Fruit fly (Drosophila melanogaster) whole organism, larva: ENCODE results near the gene IRSp53.

Experiments
- noc ChIP-seq: fragments of 200-800 bp; sonication (Bioruptor generic); optimal IDR thresholded peaks from 3 replicates; lab custom pipeline; 2019; ENCODE audit warnings: missing biosample characterization, mild to moderate bottlenecking, missing genetic modification characterization, moderate library complexity

Gene IRSp53

DNA sequence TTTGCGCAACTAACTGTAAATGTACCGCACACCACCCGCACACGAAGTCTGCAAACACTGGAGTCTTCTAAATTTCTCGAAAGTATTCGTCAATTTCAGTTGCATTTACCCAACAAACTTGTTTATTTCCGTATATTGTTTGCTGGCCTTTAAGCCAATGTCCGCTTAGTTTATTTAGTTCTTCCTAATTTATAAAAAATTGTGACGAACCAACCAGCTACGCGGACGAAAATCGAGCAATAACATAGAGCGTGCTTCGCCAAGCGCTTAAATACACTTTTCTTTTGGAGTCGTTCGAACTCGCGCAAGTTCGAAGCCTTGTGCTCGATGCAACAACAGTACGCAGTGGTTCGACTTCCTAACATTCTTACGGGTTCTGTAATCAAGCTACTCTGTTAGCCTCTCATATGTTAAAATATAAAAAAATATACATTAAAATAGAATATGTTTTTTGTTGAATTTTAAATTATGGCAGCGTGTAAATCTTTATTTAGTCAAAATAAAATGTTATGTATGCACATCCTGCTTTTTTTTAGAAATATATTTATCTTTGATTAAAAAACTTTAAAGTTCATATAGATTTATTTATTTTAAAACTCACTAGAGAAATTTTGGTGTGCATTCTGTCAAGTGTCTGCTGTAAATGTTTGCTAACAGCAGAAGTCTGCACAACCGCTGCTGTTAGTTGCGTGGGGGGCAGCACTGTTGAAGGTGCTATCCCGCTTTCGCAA is 61.6 kb downstream of the IRSp53 start, which contains the start of gene GlcAT-P:
Gene GlcAT-P, minus strand, starts transcription at position 246 of the 731 bp plus-strand sequence.
- peak; percentile 71 for TF ChIP-seq noc (tag; lab: Kevin White, UChicago)

DNA sequence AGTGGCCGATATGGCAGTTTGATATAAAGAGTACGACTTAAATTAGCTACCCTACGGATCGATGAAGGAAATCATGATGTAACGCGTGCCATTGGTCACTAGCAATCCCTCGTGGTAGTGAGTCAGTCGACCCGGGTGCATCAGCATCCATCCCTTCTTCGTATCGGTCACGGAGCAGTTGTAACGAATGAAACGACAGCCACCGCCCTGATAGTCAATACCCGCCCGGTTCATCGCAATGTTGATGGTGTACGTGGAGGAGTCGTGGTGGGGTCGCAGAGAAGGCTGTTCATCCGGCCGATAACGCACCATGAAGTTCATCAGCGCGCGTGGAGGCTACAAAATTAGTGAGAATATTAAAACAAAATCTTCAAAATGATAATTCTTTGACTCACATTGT is 62.5 kb downstream of the IRSp53 start:
- no peak for TF ChIP-seq noc (tag; lab: Kevin White, UChicago)

DNA sequence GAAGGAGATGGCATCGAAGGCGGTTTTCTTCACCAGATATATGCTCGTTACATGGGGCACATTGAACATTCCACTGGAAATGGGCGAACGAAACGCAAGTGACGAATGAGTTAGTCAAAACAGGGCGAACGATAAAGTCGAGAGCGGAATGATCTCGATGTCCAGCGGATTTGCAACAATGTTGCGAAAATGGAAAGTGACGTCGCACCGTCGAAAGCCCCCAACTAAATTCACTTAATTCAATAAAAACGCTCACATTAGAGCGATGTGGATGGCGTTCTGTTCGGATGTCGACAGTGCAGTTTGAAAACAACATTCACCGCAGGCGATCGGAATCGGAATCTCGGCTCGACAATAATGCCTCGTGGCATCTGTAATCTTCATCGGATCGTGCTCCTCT is 63.5 kb downstream of the IRSp53 start, which contains the start of gene CG7607:
Gene CG7607, plus strand, starts transcription at position 301 of the 400 bp plus-strand sequence.
- no peak for TF ChIP-seq noc (tag; lab: Kevin White, UChicago)

DNA sequence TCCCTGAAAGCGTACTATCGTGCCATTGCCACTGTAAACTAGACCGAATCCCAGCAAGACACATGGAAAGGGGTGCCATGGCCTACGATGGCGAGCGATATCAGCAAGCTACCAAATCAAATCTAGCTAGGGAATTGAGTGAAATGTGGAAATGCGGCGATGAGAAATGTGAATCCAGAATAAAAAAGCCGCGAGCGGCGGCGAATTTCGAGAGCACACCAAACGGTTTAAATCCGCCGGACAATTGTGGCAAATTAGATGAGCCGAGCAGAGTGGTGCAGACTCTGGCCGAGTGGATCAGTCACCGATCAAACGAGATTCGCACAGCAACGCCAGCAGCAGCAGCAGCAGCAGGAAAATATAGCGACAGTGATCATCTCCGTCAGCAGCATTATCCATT is 65.2 kb downstream of the IRSp53 start, which contains the start of gene nkt:
Gene nkt, plus strand, starts transcription at position 301 of the 400 bp plus-strand sequence.
- no peak for TF ChIP-seq noc (tag; lab: Kevin White, UChicago)

DNA sequence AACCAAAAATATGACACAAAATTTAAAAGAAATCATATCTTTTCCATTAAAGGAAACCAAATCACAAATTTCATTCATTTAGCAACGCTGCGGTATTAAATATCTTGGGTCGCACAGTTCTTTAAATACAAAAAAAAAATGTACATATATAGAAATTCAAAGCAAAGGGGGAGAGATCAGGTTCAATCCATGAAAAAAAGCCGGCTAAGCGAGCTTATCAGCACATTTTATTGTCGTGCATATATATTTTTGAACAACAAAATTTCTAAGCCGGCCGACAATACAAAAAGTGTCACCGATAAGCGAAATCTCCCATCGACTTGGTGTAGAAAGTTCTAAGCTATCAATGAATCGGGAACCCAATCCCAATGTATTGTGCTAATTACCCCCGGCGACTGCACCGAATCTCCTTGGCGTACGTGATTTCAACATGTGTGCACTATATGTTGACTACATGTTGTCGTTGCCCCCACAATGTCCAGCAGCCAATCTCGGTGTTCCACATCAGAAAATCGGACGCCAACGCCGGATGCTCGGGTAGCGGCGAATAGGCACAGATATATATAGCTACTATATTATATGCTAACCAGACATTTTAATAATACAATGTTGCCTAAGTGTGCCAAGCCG is 68.1 kb downstream of the IRSp53 start:
- peak; percentile 24 for TF ChIP-seq noc (tag; lab: Kevin White, UChicago)

DNA sequence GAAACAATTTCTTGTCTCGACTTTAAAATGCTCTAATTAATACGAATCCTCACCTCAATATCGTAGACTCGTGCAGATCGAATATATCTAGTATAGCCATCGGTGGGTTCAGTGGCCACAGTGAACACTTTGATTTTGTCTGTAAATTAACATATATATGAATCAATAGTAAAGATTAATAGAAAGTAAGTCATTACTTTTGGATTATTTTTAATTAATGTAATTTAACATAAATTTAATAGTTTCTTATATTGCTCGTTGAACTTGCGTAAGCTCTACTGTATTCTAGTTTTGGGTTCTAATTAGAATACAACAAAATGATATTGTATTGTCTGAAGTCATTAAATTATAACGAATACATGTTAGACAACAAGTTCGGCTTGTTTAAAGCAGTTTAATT is 69.0 kb downstream of the IRSp53 start:
- TF ChIP-seq noc (tag; lab: Kevin White, UChicago), result peak; percentile 58

DNA sequence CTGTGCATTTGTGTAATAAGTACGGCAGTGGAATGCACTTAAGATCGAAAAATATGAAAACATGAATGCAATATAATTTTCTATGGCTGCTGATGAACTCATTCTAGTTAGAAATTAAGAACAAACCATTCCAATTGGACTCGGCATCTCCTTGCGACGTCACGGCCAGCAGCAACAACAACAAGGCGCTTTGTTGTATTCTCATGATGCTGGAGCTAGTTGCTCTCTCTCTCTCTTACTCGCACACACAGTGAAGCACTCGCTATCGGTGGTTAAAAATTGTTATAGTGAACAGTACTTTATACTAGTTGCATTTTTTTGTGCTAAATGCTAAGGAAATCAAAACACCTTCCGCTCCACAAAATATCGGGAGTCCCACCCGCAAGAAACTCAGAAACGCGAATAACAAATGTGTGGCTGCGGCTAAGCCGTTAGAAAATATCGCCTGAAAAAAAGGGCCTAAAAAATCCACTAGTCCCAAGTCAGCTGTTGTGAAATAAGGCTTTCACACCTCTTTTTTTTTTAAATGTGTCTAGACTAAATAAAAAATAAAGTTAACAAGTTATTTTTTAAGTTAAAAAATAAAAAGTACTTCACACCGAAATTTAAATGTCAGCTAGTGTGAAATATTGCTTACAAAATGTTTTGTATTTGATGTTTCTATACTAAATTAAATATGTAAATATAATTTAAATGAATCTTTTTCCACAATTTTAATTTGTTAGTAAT is 69.9 kb downstream of the IRSp53 start, which contains the start of gene Plod:
Gene Plod, minus strand, starts transcription at position 409 of the 729 bp plus-strand sequence.
- TF ChIP-seq noc (tag; lab: Kevin White, UChicago), result peak; percentile 36

DNA sequence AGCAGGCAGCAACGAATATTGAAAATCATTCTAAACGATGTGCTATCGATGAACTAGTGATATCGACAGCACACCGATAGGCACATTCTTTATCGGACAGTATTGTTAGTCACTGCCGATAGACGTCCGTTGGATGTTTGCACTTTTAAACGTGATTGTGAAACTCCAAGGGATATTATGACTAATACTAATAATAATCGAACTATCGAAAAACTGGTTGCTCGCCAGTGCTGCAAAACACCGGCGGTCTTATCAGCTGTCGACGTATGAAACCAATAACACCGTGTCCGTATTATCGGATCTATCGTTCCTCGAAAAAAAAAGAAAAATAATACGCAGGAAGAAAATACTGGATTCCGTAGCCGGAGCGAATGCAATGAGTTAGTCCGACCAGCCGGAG is 74.7 kb downstream of the IRSp53 start, which contains the start of the genes Ube3a and CG7600:
Gene Ube3a, minus strand, starts transcription at position 67 of the 400 bp plus-strand sequence.
Gene CG7600, plus strand, starts transcription at position 270 of the 400 bp plus-strand sequence.
- peak; percentile 53 for TF ChIP-seq noc (tag; lab: Kevin White, UChicago)
